Fruit fly (Drosophila melanogaster): ENCODE data around the gene Acp65Aa.

dm6 chr3L:6161997-6162396 lies 9.5 kb upstream of the Acp65Aa start:
- TF ChIP-seq CG8478 (optimal IDR thresholded peaks at IDR 0.05) (no peak), CTCF (optimal IDR thresholded peaks at IDR 0.05) (no peak)

All from S2 (cell line).